Worm (Caenorhabditis elegans): ENCODE results near the gene srz-60.

srz-60 gene

DNA sequence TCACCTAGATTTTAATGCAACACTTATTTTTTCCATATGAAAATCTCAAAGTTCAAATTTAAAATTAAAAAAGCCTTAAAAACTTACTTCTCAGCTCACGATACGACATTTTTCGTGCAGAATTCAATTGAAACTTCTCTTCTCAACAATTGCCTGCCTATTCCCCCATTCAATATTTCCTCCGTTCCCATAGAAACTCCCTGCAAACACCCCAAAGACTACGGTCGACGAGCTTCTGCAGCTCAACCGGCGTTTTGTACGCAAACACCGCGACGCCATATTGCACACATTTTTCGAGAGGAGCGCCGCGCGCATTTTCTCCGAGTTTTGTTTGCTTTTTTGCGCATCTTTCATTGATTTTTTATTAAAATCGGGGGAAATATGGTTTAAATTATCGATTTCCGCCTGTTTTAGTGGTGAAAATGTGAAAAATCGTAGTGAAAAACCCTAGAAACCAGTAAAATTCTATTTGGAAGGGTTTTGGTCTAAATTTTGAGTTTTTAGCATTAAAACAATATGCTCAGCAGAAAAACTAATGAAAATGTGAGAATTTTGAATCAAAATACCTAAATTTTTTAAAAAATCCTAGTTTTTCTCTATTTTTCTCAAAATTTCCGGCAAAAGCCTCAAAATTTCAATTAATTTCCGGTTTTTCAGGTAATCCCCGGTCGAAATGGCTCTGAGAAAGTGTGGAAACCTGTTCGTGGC, 29.5 kb upstream of the srz-60 start, which contains the start of the genes dyf-3 and pdhb-1:
Gene dyf-3, minus strand, starts transcription at position 217 of the 708 bp plus-strand sequence.
Gene pdhb-1, plus strand, starts transcription at position 658 of the 708 bp plus-strand sequence.
- peak; percentile 92 for TF ChIP-seq F16B12.6 (tag; optimal IDR thresholded peaks at IDR 0.05)
- peak; percentile 54 for TF ChIP-seq fkh-8 (tag; optimal IDR thresholded peaks at IDR 0.05)
- peak; percentile 41 for TF ChIP-seq tbx-2 (tag; optimal IDR thresholded peaks at IDR 0.05)
- peak; percentile 10 for TF ChIP-seq xbp-1 (tag; optimal IDR thresholded peaks at IDR 0.05)
- no peak for TF ChIP-seq alr-1 (tag; optimal IDR thresholded peaks at IDR 0.05; ENCODE audit: borderline replicate concordance)
- TF ChIP-seq lsy-2 (tag; optimal IDR thresholded peaks at IDR 0.05), result peak; percentile 88 to 97
- peak; percentile 16 for TF ChIP-seq dsc-1 (tag; optimal IDR thresholded peaks at IDR 0.05)
- TF ChIP-seq hpl-2 (GFP tag; optimal IDR thresholded peaks at IDR 0.05), result no peak
- TF ChIP-seq Y116A8C.19 (tag; optimal IDR thresholded peaks at IDR 0.05; ENCODE audit: borderline replicate concordance), result no peak
- TF ChIP-seq nhr-19 (GFP tag; conservative IDR thresholded peaks at IDR 0.05), result no peak
- TF ChIP-seq nhr-85 (tag), result peak; percentile 69
- peak in 1 of 3 experiments; percentile 48 for TF ChIP-seq ceh-82 (tag; optimal IDR thresholded peaks at IDR 0.05)
- TF ChIP-seq unc-86 (tag; optimal IDR thresholded peaks at IDR 0.05), result peak; percentile 11
- TF ChIP-seq jun-1 (tag; optimal IDR thresholded peaks at IDR 0.05), result no peak
- peak in 1 of 2 experiments; percentile 37 for TF ChIP-seq mdl-1 (tag; optimal IDR thresholded peaks at IDR 0.05)
- peak; percentile 38 for TF ChIP-seq snu-23 (GFP tag; optimal IDR thresholded peaks at IDR 0.05)
- TF ChIP-seq dpl-1 (GFP tag; optimal IDR thresholded peaks at IDR 0.05), result peak; percentile 37 to 56 (median 48)
- TF ChIP-seq unc-130 (tag; optimal IDR thresholded peaks at IDR 0.05), result peak; percentile 23
- peak; percentile 29 for TF ChIP-seq nhr-77 (tag; optimal IDR thresholded peaks at IDR 0.05)
- TF ChIP-seq efl-1 (optimal IDR thresholded peaks at IDR 0.05), result peak; percentile 46 to 61
- peak; percentile 56 to 94 for TF ChIP-seq efl-1 (GFP tag; optimal IDR thresholded peaks at IDR 0.05 in 1 of 2)
- peak; percentile 26 to 59 for TF ChIP-seq lin-35 (GFP tag; optimal IDR thresholded peaks at IDR 0.05)
- TF ChIP-seq fkh-10 (GFP tag; optimal IDR thresholded peaks at IDR 0.05), result peak; percentile 4
- TF ChIP-seq mep-1 (tag; optimal IDR thresholded peaks at IDR 0.05), result peak; percentile 40

DNA sequence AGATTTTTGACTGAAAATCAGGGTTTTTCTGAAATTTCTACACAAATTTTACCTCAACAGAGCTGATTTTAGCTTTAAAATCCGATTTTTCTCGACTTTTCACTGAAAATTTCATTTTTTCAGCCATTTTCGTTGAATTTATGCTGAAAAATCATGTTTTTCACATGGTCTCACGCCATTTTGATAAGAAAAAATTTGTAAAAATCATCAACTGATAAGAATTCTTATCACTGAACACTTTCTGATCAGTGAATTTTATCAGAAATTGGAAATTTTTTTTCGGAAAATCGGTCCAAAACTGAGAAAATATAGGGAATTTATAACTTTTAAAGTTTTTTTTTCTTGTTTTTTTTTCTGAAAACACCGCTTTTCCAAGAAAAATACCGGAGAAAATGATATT, 27.8 kb upstream of the srz-60 start:
- TF ChIP-seq tbx-2 (tag; optimal IDR thresholded peaks at IDR 0.05) (no peak), elt-2 (tag; optimal IDR thresholded peaks at IDR 0.05) (peak; percentile 58), fkh-8 (tag; optimal IDR thresholded peaks at IDR 0.05) (no peak), ceh-8 (GFP tag; optimal IDR thresholded peaks at IDR 0.05) (no peak), ceh-82 (tag; optimal IDR thresholded peaks at IDR 0.05) (no peak), ceh-63 (GFP tag; optimal IDR thresholded peaks at IDR 0.05) (no peak)

DNA sequence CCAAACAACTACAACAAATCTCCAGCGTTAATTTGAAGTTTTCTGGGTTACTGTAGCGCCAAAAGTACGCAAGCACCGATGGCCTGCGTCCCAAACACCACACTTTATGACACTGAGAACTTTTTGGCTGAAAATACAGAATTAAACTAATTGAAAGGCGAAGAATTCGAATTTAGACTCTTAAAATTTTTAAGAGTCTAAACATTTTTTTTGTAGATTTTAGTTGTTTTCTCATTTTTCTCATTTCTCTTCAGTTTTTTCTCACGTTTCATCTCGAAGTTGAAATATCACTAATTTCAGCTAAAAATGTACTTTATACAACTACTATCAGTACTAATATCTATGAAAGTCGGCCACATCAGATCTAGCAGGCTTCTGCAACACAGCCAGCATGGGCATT, 13.3 kb upstream of the srz-60 start, which contains the start of gene lgc-9:
Gene lgc-9, plus strand, starts transcription at position 301 of the 400 bp plus-strand sequence.
- no peak for TF ChIP-seq mef-2 (tag; optimal IDR thresholded peaks at IDR 0.05)
- no peak for TF ChIP-seq nhr-11 (tag; optimal IDR thresholded peaks at IDR 0.05)
- no peak for TF ChIP-seq lir-3 (tag; optimal IDR thresholded peaks at IDR 0.05; ENCODE audit: poor library complexity)
- TF ChIP-seq mab-9 (GFP tag; IDR thresholded peaks at IDR 0.05), result no peak
- no peak for TF ChIP-seq tbx-2 (tag; optimal IDR thresholded peaks at IDR 0.05)

DNA sequence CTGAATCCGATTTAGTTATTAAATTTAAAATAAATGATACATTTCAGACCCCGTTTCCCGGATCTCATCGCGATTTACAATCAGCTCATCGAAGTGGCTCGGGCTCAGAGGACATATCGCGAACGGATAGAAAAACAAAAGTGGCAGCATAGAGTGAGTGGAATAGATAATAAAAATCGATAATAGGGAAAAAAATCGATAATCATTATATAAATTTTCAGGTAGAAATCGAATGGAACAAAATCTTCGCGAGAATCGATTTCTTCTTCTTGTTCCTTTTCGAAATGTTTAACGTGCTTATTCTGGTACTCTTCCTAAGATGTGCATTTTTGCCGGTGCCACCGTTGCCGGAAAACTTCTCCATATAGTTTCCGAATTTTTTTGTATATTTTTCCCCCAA, 10.0 kb upstream of the srz-60 start:
- TF ChIP-seq mab-9 (GFP tag; IDR thresholded peaks at IDR 0.05), result no peak
- no peak for TF ChIP-seq rnt-1 (tag; optimal IDR thresholded peaks at IDR 0.05)
- no peak for TF ChIP-seq efl-1 (optimal IDR thresholded peaks at IDR 0.05)
- TF ChIP-seq efl-1 (GFP tag; optimal IDR thresholded peaks at IDR 0.05 in 1 of 2), result peak in 1 of 2 experiments; percentile 37
- no peak for TF ChIP-seq ets-5 (GFP tag; IDR thresholded peaks at IDR 0.05)

DNA sequence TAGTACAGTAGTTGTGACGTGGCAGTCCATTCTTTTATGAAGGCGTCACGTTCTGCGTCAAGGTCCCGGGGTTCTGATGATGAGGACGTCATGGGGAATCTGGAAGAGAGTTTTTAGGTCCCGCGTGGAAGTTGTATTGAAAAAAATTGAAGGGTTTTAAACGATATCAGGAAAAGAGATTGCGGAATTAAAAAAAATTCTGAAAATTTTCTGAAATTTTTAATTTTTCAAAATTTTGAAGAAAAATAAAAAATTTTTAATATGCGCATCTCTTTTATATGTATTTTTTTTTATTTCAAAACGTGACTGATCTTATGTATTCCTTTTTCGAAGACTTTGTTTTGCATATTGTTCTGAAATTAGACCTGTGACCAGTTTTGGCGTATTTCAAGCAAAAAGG, 6.2 kb upstream of the srz-60 start, which contains the start of gene C04C3.6:
Gene C04C3.6, minus strand, starts transcription at position 101 of the 400 bp plus-strand sequence.
- TF ChIP-seq fkh-8 (tag; optimal IDR thresholded peaks at IDR 0.05) (no peak), lin-35 (GFP tag; optimal IDR thresholded peaks at IDR 0.05) (no peak), grh-1 (GFP tag; IDR thresholded peaks at IDR 0.05) (no peak), nhr-11 (tag; optimal IDR thresholded peaks at IDR 0.05) (no peak), nhr-76 (tag; optimal IDR thresholded peaks at IDR 0.05) (no peak), ets-5 (GFP tag; IDR thresholded peaks at IDR 0.05) (no peak), nhr-28 (tag; optimal IDR thresholded peaks at IDR 0.05) (no peak), unc-130 (tag; optimal IDR thresholded peaks at IDR 0.05) (no peak), sox-4 (tag; optimal IDR thresholded peaks at IDR 0.05) (no peak), C34B4.2 (tag; optimal IDR thresholded peaks at IDR 0.05) (no peak), zip-4 (GFP tag; optimal IDR thresholded peaks at IDR 0.05) (no peak), pag-3 (tag; optimal IDR thresholded peaks at IDR 0.05; ENCODE audit: borderline replicate concordance, insufficient read depth) (no peak), fkh-4 (tag; optimal IDR thresholded peaks at IDR 0.05; ENCODE audit: borderline replicate concordance) (no peak), irx-1 (tag; optimal IDR thresholded peaks at IDR 0.05) (no peak), dsc-1 (tag; optimal IDR thresholded peaks at IDR 0.05) (no peak), egl-13 (tag; optimal IDR thresholded peaks at IDR 0.05) (no peak), snu-23 (GFP tag; optimal IDR thresholded peaks at IDR 0.05) (no peak)
